Worm (Caenorhabditis elegans) whole organism, late embryonic: ENCODE results near the gene K04E7.1.

ENCODE experiments used
- ama-1 ChIP-seq: fragments of 150-350 bp; optimal IDR thresholded peaks from 2 replicates; lab custom pipeline; 2014
- pha-4 ChIP-seq: fragments of 150-350 bp; optimal IDR thresholded peaks from 2 replicates; lab custom pipeline; 2018; ENCODE audit warnings: missing biosample characterization, missing genetic modification reagents, missing genetic modification characterization

DNA sequence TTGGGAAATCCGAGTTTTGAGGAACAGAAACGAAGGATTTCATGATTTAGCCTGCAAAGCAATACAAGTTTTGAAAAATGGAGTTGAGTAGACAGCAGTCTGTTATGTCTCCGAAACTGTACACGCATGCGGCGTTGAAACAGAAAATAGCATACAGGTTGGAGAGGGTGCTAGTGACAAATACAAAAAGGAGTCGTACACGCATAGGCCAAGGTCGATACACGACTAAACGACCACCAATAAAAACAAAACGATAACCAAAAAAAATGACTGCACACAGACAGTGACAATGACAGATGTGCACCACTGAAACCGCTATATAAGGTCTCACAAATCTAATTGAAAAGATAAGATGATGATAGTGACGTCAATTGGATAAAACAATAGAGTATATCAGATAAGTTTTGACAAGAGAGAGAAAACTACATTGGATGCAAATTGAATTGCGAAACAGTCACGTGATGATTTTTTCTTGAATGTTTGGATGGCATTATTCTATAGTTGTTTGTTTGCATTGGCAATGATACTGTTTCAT is 12.9 kb upstream of the K04E7.1 start, which contains the start of gene fah-1:
- no peak for TF ChIP-seq pha-4
- TF ChIP-seq ama-1 (lab: Kevin White, UChicago), result no peak
